Fruit fly (Drosophila melanogaster): ENCODE results near the gene wam.

dm6 chr3R:23290089-23290488 lies 2.2 kb upstream of the wam start, which contains the start of gene bb8:
- no peak for TF ChIP-seq CTCF (optimal IDR thresholded peaks at IDR 0.05)
- no peak for TF ChIP-seq CG8478 (optimal IDR thresholded peaks at IDR 0.05)
